Worm (Caenorhabditis elegans) whole organism, young adult: Measurements from ENCODE around the gene C04E6.4.

ENCODE experiments used
- Y67H2A.10 ChIP-seq: fragments of 200-800 bp; sonication (Bioruptor generic); conservative IDR thresholded peaks from 2 replicates; pipeline ENCODE4 v1.3.6; 2022; ENCODE audit warnings: missing genetic modification reagents, missing genetic modification characterization, missing compliant biosample characterization
- ceh-100 ChIP-seq: fragments of 200-800 bp; sonication (Bioruptor generic); IDR thresholded peaks from 2 replicates; pipeline ENCODE4 v1.3.6; 2022; ENCODE audit warnings: missing genetic modification reagents, missing genetic modification characterization, missing compliant biosample characterization
- ceh-27 ChIP-seq: fragments of 200-800 bp; sonication (Bioruptor generic); optimal IDR thresholded peaks from 2 replicates; lab custom pipeline; 2018; ENCODE audit warnings: mild to moderate bottlenecking, missing genetic modification characterization, moderate library complexity, missing compliant biosample characterization
- ceh-79 ChIP-seq: sonication (generic microtip); optimal IDR thresholded peaks from 2 replicates; lab custom pipeline; 2017; ENCODE audit warnings: mild to moderate bottlenecking, missing genetic modification characterization, missing compliant biosample characterization
- egl-44 ChIP-seq: fragments of 200-800 bp; sonication (Bioruptor generic); IDR thresholded peaks from 2 replicates; pipeline ENCODE4 v1.3.6; 2022; ENCODE audit warnings: missing genetic modification reagents, missing genetic modification characterization, missing compliant biosample characterization
- lin-54 ChIP-seq: fragments of 200-800 bp; sonication (Bioruptor generic); optimal IDR thresholded peaks from 2 replicates; lab custom pipeline; 2018; ENCODE audit warnings: mild to moderate bottlenecking, missing genetic modification characterization, missing compliant biosample characterization
- madf-6 ChIP-seq: fragments of 200-800 bp; sonication (Bioruptor generic); IDR thresholded peaks from 2 replicates; pipeline ENCODE4 v1.3.6; 2022; ENCODE audit warnings: missing genetic modification reagents, missing genetic modification characterization, missing compliant biosample characterization
- nhr-179 ChIP-seq: sonication (generic microtip); optimal IDR thresholded peaks from 2 replicates; lab custom pipeline; 2016; ENCODE audit warnings: mild to moderate bottlenecking, missing genetic modification characterization, missing compliant biosample characterization
- nhr-27 ChIP-seq: fragments of 200-800 bp; sonication (Bioruptor generic); optimal IDR thresholded peaks from 2 replicates; lab custom pipeline; 2018; ENCODE audit warnings: mild to moderate bottlenecking, missing genetic modification characterization, moderate library complexity, missing compliant biosample characterization
- snpc-1.3 ChIP-seq: sonication (generic microtip); optimal IDR thresholded peaks from 2 replicates; lab custom pipeline; 2017; ENCODE audit warnings: missing genetic modification characterization, mild to moderate bottlenecking, missing compliant biosample characterization, antibody characterized with exemption, moderate library complexity, missing genotype, missing genetic modification reagents; ENCODE audit not compliant: insufficient read depth
- tlf-1 ChIP-seq: fragments of 200-800 bp; sonication (Bioruptor generic); optimal IDR thresholded peaks from 2 replicates; lab custom pipeline; 2018; ENCODE audit warnings: mild to moderate bottlenecking, missing genetic modification characterization, missing compliant biosample characterization

DNA sequence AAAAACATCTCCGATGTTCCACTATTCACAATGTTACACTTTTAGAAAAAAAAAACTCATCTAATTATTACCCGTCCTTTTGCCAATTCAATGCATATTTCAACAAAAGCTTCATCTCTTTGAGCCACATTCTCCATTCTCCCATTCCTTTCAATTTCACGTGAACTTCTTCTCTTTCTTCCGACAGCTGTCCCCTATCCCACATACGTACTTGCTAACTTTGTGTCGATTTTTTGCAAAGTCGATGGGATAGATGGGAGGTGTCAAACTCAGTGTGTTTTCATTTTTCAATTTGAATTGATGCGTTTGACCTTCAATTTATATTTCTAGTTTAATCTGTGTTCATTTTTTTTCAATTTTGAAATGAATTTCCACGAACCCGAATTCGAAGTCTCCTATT lies 16.0 kb upstream of the C04E6.4 start:
- TF ChIP-seq Y67H2A.10 (GFP tag; lab: Robert Waterston, UW) (no peak), egl-44 (GFP tag; lab: Robert Waterston, UW) (no peak), tlf-1 (GFP tag; lab: Kevin White, UChicago) (no peak), nhr-27 (tag; lab: Kevin White, UChicago) (no peak), madf-6 (GFP tag; lab: Robert Waterston, UW) (no peak), nhr-179 (tag; lab: Kevin White, UChicago) (no peak), lin-54 (GFP tag; lab: Kevin White, UChicago) (no peak), ceh-100 (no peak), snpc-1.3 (tag; lab: Kevin White, UChicago) (no peak), ceh-79 (tag; lab: Kevin White, UChicago) (no peak), ceh-27 (GFP tag; lab: Kevin White, UChicago) (no peak)
